Fruit fly (Drosophila melanogaster) whole organism, embryonic: Measurements from ENCODE around the gene Cad89D.

ENCODE experiments used
- C15 ChIP-seq: fragments of 200-800 bp; sonication (Bioruptor generic); IDR thresholded peaks from 3 replicates; pipeline ENCODE4 v1.3.6; 2022; ENCODE audit warnings: missing biosample characterization, missing genetic modification characterization
- CG13424 ChIP-seq: fragments of 200-800 bp; sonication (Bioruptor generic); optimal IDR thresholded peaks from 2 replicates; lab custom pipeline; 2019; ENCODE audit warnings: missing biosample characterization, mild to moderate bottlenecking, missing genetic modification characterization, moderate library complexity
- CG17568 ChIP-seq: fragments of 200-800 bp; sonication (Bioruptor generic); optimal IDR thresholded peaks from 2 replicates; lab custom pipeline; 2018; ENCODE audit warnings: missing biosample characterization, mild to moderate bottlenecking, missing genetic modification characterization, moderate library complexity
- CG2875 ChIP-seq: fragments of 200-800 bp; sonication (Bioruptor generic); optimal IDR thresholded peaks from 2 replicates; lab custom pipeline; 2017; ENCODE audit warnings: missing biosample characterization, mild to moderate bottlenecking, missing genetic modification characterization, missing genetic modification reagents
- CG34224 ChIP-seq: fragments of 200-800 bp; sonication (Bioruptor generic); IDR thresholded peaks from 3 replicates; pipeline ENCODE4 v1.3.6; 2022; ENCODE audit warnings: missing biosample characterization, missing genetic modification characterization; ENCODE audit not compliant: partially characterized antibody
- CG3995 ChIP-seq: fragments of 200-800 bp; sonication (Bioruptor generic); optimal IDR thresholded peaks from 3 replicates; lab custom pipeline; 2016; ENCODE audit warnings: missing biosample characterization, missing genetic modification characterization
- CG4360 ChIP-seq: fragments of 200-800 bp; sonication (Bioruptor generic); IDR thresholded peaks from 2 replicates; pipeline ENCODE4 v1.3.6; 2022; ENCODE audit warnings: missing biosample characterization, missing genetic modification characterization
- CG4404 ChIP-seq: fragments of 200-800 bp; sonication (Bioruptor generic); IDR thresholded peaks from 2 replicates; pipeline ENCODE4 v1.3.6; 2022; ENCODE audit warnings: missing biosample characterization, missing genetic modification characterization
- CG6689 ChIP-seq: fragments of 200-800 bp; sonication (Bioruptor generic); IDR thresholded peaks from 2 replicates; pipeline ENCODE4 v1.3.6; 2022; ENCODE audit warnings: missing biosample characterization, missing genetic modification characterization
- CG7987 ChIP-seq: fragments of 200-800 bp; sonication (Bioruptor generic); optimal IDR thresholded peaks from 2 replicates; lab custom pipeline; 2018; ENCODE audit warnings: missing biosample characterization, mild to moderate bottlenecking, missing genetic modification characterization, moderate library complexity
- D ChIP-seq, 2 experiments: fragments of 200-800 bp in 1 of 2; fragments of >200 bp in 1 of 2; sonication (Bioruptor generic) in 1 of 2; optimal IDR thresholded peaks; 2 replicates in 1 of 2; 3 replicates in 1 of 2; lab custom pipeline; 2017; ENCODE audit warnings: mild to moderate bottlenecking in 1 of 2, missing biosample characterization in 1 of 2, missing genetic modification characterization in 1 of 2, missing genetic modification reagents in 1 of 2
- Dll ChIP-seq: fragments of 200-800 bp; sonication (Bioruptor generic); IDR thresholded peaks from 4 replicates; pipeline ENCODE4 v1.3.6; 2022; ENCODE audit warnings: missing biosample characterization, missing genetic modification characterization; ENCODE audit not compliant: partially characterized antibody
- Drgx ChIP-seq: fragments of 200-800 bp; sonication (Bioruptor generic); IDR thresholded peaks from 2 replicates; pipeline ENCODE4 v1.3.6; 2022; ENCODE audit warnings: missing biosample characterization, missing genetic modification characterization
- Ets65A ChIP-seq: fragments of 200-800 bp; sonication (Bioruptor generic); peaks from one replicate; lab custom pipeline; 2016; ENCODE audit warnings: missing biosample characterization, missing genetic modification characterization
- Hmx ChIP-seq: fragments of 200-800 bp; sonication (Bioruptor generic); optimal IDR thresholded peaks from 2 replicates; lab custom pipeline; 2016; ENCODE audit warnings: missing biosample characterization, missing genetic modification characterization
- Opbp ChIP-seq: fragments of 200-800 bp; sonication (Bioruptor generic); IDR thresholded peaks from 3 replicates; pipeline ENCODE4 v1.3.6; 2022; ENCODE audit warnings: missing biosample characterization, missing genetic modification characterization; ENCODE audit not compliant: partially characterized antibody
- Sry-β ChIP-seq: fragments of 200-800 bp; sonication (Bioruptor generic); optimal IDR thresholded peaks from 2 replicates; lab custom pipeline; 2018; ENCODE audit warnings: missing biosample characterization, mild to moderate bottlenecking, missing genetic modification characterization, moderate library complexity
- Sry-δ ChIP-seq: fragments of 200-800 bp; sonication (Bioruptor generic); optimal IDR thresholded peaks from 2 replicates; lab custom pipeline; 2016; ENCODE audit warnings: missing biosample characterization, missing genetic modification characterization
- Taf1 ChIP-seq: fragments of 200-800 bp; sonication (Bioruptor generic); IDR thresholded peaks from 2 replicates; pipeline ENCODE4 v1.3.6; 2022; ENCODE audit warnings: missing biosample characterization, missing genetic modification characterization
- Vsx1 ChIP-seq: fragments of 200-800 bp; sonication (Bioruptor generic); optimal IDR thresholded peaks from 2 replicates; lab custom pipeline; 2017; ENCODE audit warnings: missing biosample characterization, mild to moderate bottlenecking, missing genetic modification characterization, missing genetic modification reagents
- abd-A ChIP-seq: fragments of 200-800 bp; sonication (Bioruptor generic); optimal IDR thresholded peaks from 3 replicates; lab custom pipeline; 2019; ENCODE audit warnings: missing biosample characterization, mild to moderate bottlenecking, missing genetic modification characterization, moderate library complexity
- cad ChIP-seq: fragments of >200 bp; optimal IDR thresholded peaks from 2 replicates; lab custom pipeline; 2017; ENCODE audit warnings: missing biosample characterization, missing genetic modification characterization
- chn ChIP-seq: fragments of 200-800 bp; sonication (Bioruptor generic); optimal IDR thresholded peaks from 2 replicates; lab custom pipeline; 2016; ENCODE audit warnings: missing biosample characterization, missing genetic modification characterization
- hb ChIP-seq: fragments of 200-800 bp; sonication (Bioruptor generic); IDR thresholded peaks from 3 replicates; pipeline ENCODE4 v1.3.6; 2022; ENCODE audit warnings: missing biosample characterization, missing genetic modification characterization; ENCODE audit not compliant: partially characterized antibody
- hkb ChIP-seq, 2 experiments: fragments of 200-800 bp in 1 of 2; fragments of >200 bp in 1 of 2; sonication (Bioruptor generic) in 1 of 2; IDR thresholded peaks in 1 of 2; optimal IDR thresholded peaks in 1 of 2; 2 replicates each; pipeline versions ENCODE4 v1.3.6 to Lab custom; 2017 to 2022; ENCODE audit warnings: missing biosample characterization in 1 of 2, missing genetic modification characterization in 1 of 2
- pan ChIP-seq, 4 experiments: fragments of >200 bp in 3 of 4; fragments of 200-800 bp in 1 of 4; sonication (Bioruptor generic) in 1 of 4; optimal IDR thresholded peaks in 3 of 4; IDR thresholded peaks in 1 of 4; 2 replicates each; pipeline versions ENCODE4 v1.3.6 to Lab custom; 2017 to 2022; ENCODE audit warnings: missing biosample characterization in 2 of 4, missing genetic modification characterization in 2 of 4, mixed read lengths in 1 of 4
- prd ChIP-seq, 3 experiments: fragments of >200 bp in 2 of 3; fragments of 200-800 bp in 1 of 3; sonication (Bioruptor generic) in 1 of 3; optimal IDR thresholded peaks in 2 of 3; IDR thresholded peaks in 1 of 3; 2 replicates in 2 of 3; 3 replicates in 1 of 3; pipeline versions ENCODE4 v1.3.6 to Lab custom; 2017 to 2022; ENCODE audit warnings: missing biosample characterization in 1 of 3, missing genetic modification characterization in 1 of 3
- pros ChIP-seq: fragments of 200-800 bp; sonication (Bioruptor generic); optimal IDR thresholded peaks from 3 replicates; lab custom pipeline; 2019; ENCODE audit warnings: missing biosample characterization, mild to moderate bottlenecking, missing genetic modification characterization, moderate library complexity
- scrt ChIP-seq: fragments of 200-800 bp; sonication (Bioruptor generic); optimal IDR thresholded peaks from 2 replicates; lab custom pipeline; 2018; ENCODE audit warnings: missing biosample characterization, mild to moderate bottlenecking, missing genetic modification characterization, moderate library complexity
- shn ChIP-seq: fragments of 200-800 bp; sonication (Bioruptor generic); optimal IDR thresholded peaks from 3 replicates; lab custom pipeline; 2016; ENCODE audit warnings: missing biosample characterization, missing genetic modification characterization
- sisA ChIP-seq: fragments of 200-800 bp; sonication (Bioruptor generic); IDR thresholded peaks from 2 replicates; pipeline ENCODE4 v1.3.6; 2022; ENCODE audit warnings: missing biosample characterization, missing genetic modification characterization
- tna ChIP-seq: fragments of 200-800 bp; sonication (Bioruptor generic); IDR thresholded peaks from 2 replicates; pipeline ENCODE4 v1.3.6; 2022; ENCODE audit warnings: missing biosample characterization, missing genetic modification characterization; ENCODE audit not compliant: partially characterized antibody
- twi ChIP-seq: fragments of 200-800 bp; optimal IDR thresholded peaks from 2 replicates; lab custom pipeline; 2019; ENCODE audit warnings: missing biosample characterization, mild to moderate bottlenecking, missing genetic modification characterization, moderate library complexity
- vfl ChIP-seq: fragments of 200-800 bp; sonication (Bioruptor generic); optimal IDR thresholded peaks from 2 replicates; lab custom pipeline; 2016; ENCODE audit warnings: missing biosample characterization, missing genetic modification characterization
- zen ChIP-seq: fragments of 200-800 bp; sonication (Bioruptor generic); optimal IDR thresholded peaks from 3 replicates; lab custom pipeline; 2018; ENCODE audit warnings: missing biosample characterization, mild to moderate bottlenecking, missing genetic modification characterization, moderate library complexity
- zen2 ChIP-seq: fragments of 200-800 bp; sonication (Bioruptor generic); IDR thresholded peaks from 3 replicates; pipeline ENCODE4 v1.3.6; 2022; ENCODE audit warnings: missing biosample characterization, missing genetic modification characterization; ENCODE audit not compliant: partially characterized antibody

Gene Cad89D

dm6 chr3R:16530424-16530823 is 35.2 kb upstream of the Cad89D start (continued):
- no peak for TF ChIP-seq tna (GFP tag; lab: Robert Waterston, UW)
- TF ChIP-seq Sry-β (GFP tag; lab: Kevin White, UChicago), result no peak
- TF ChIP-seq CG34224 (GFP tag; lab: Robert Waterston, UW), result no peak
- no peak for TF ChIP-seq C15 (GFP tag; lab: Robert Waterston, UW)
- no peak for TF ChIP-seq CG4404
- no peak for TF ChIP-seq Hmx (GFP tag; lab: Kevin White, UChicago)
- no peak for TF ChIP-seq pan (optimal IDR thresholded peaks at IDR 0.05; lab: Kevin White, UChicago)
- TF ChIP-seq pan (GFP tag; optimal IDR thresholded peaks at IDR 0.05 in 1 of 2, IDR thresholded peaks at IDR 0.05 in 1 of 2), result no peak
- TF ChIP-seq zen2 (GFP tag; lab: Robert Waterston, UW), result no peak
- no peak for TF ChIP-seq shn (GFP tag; lab: Kevin White, UChicago)
- no peak for TF ChIP-seq CG3995 (GFP tag; lab: Kevin White, UChicago)
- no peak for TF ChIP-seq Dll (GFP tag; lab: Robert Waterston, UW)
- peak; percentile 20 for TF ChIP-seq scrt
- no peak for TF ChIP-seq CG2875
- TF ChIP-seq abd-A (tag; lab: Kevin White, UChicago), result peak; percentile 34
- no peak for TF ChIP-seq CG13424 (tag; lab: Kevin White, UChicago)
- no peak for TF ChIP-seq chn
- no peak for TF ChIP-seq CG17568 (GFP tag; lab: Kevin White, UChicago)
- no peak for TF ChIP-seq Sry-δ (GFP tag; lab: Kevin White, UChicago)
- no peak for TF ChIP-seq CG6689 (GFP tag; lab: Robert Waterston, UW)
- TF ChIP-seq pros (GFP tag; lab: Kevin White, UChicago), result no peak
- TF ChIP-seq Vsx1 (GFP tag; lab: Kevin White, UChicago), result no peak
- TF ChIP-seq Drgx, result no peak
- no peak for TF ChIP-seq CG4360 (GFP tag; lab: Robert Waterston, UW)
- no peak for TF ChIP-seq CG7987
- TF ChIP-seq cad, result no peak

- peak; percentile 82 for TF ChIP-seq cad
- TF ChIP-seq twi (tag; lab: Kevin White, UChicago), result peak; percentile 53
- no peak for TF ChIP-seq prd (optimal IDR thresholded peaks at IDR 0.05; lab: Kevin White, UChicago)
- TF ChIP-seq prd (GFP tag; IDR thresholded peaks at IDR 0.05; lab: Robert Waterston, UW), result peak; percentile 19; the same call in 1 of the 3 replicates
- TF ChIP-seq sisA, result peak; percentile 22; the same call in 1 of the 2 replicates
- peak; percentile 40 for TF ChIP-seq D (optimal IDR thresholded peaks at IDR 0.05; lab: Kevin White, UChicago)
- TF ChIP-seq D (GFP tag; optimal IDR thresholded peaks at IDR 0.05; lab: Kevin White, UChicago), result no peak
- 0 out of 3 replicates have a peak, but pooled peaks have one; percentile 20 for TF ChIP-seq Opbp (GFP tag; lab: Robert Waterston, UW)
- no peak for TF ChIP-seq hkb (optimal IDR thresholded peaks at IDR 0.05; lab: Kevin White, UChicago)
- no peak for TF ChIP-seq hkb (GFP tag; IDR thresholded peaks at IDR 0.05; lab: Robert Waterston, UW)
- no peak for TF ChIP-seq vfl
- peak; percentile 96 for TF ChIP-seq zen (tag; lab: Kevin White, UChicago)
- 0 out of 3 replicates have a peak, but pooled peaks have one; percentile 39 for TF ChIP-seq hb (GFP tag; lab: Robert Waterston, UW)
- TF ChIP-seq Taf1 (GFP tag; lab: Robert Waterston, UW), result no peak
- TF ChIP-seq Ets65A, result peak; percentile 10
- TF ChIP-seq, all 482 proteins: peak for 9
Observed at dm6 chr3R:16528429-16528828, 33.2 kb upstream of the Cad89D start.
